Comparison of ENCODE assay signal across 2 worm cellular contexts in genomic region chrV:13179986-13180591, ce11.
TF ChIP-seq lines count a peak whose summit lies in the region.

Gene cni-1, plus strand, starts transcription at chrV:13180330.

TF ChIP-seq in whole organism, L4 larva, 104 proteins besides CTCF, POLR2A, EP300 and RAD21:
- TF ChIP-seq T20F7.1 (GFP tag; optimal IDR thresholded peaks at IDR 0.05; lab: Kevin White, UChicago): no peak
- peak; percentile 52 for TF ChIP-seq ama-1 (optimal IDR thresholded peaks at IDR 0.05; lab: Kevin White, UChicago)
- peak in 1 of 2 experiments; percentile 95 for TF ChIP-seq unc-62 (GFP tag; optimal IDR thresholded peaks at IDR 0.05 in 1 of 2; lab: Kevin White, UChicago)
- TF ChIP-seq unc-62 (tag; optimal IDR thresholded peaks at IDR 0.05; lab: Kevin White, UChicago): no peak

TF ChIP-seq in whole organism, young adult, 124 proteins besides CTCF, POLR2A, EP300 and RAD21:
- TF ChIP-seq madf-6 (GFP tag; IDR thresholded peaks at IDR 0.05; lab: Robert Waterston, UW) (peak; percentile 37; the same call in 1 of the 2 replicates), hsf-1 (GFP tag; IDR thresholded peaks at IDR 0.05; lab: Robert Waterston, UW) (0 out of 2 replicates have a peak, but pooled peaks have one; percentile 21), ceh-79 (tag; optimal IDR thresholded peaks at IDR 0.05; lab: Kevin White, UChicago) (no peak)

Comparison
In these comparisons a context has a peak if more than half of its experiments do, and no peak if none do; other contexts are left out.
1. Of the 7 proteins assayed by ChIP-seq in both whole organism, young adult and whole organism, L4 larva: peak only in whole organism, young adult: none; only in whole organism, L4 larva: ama-1; in both: none; in neither: 5; mixed calls (peak in some experiments, not most) for 1.